ENCODE assay signal across 3 fruit fly cellular contexts in genomic region chr2L:14516360-14516759, dm6.
TF ChIP-seq lines count a peak whose summit lies in the region.

No protein-coding gene starts in this region.

- no peak for TF ChIP-seq CTCF in whole organism, embryonic (GFP tag; optimal IDR thresholded peaks at IDR 0.05; lab: Kevin White, UChicago)

TF ChIP-seq in whole organism, embryonic, 481 proteins besides CTCF, POLR2A, EP300 and RAD21:
- TF ChIP-seq Taf1 (GFP tag; IDR thresholded peaks at IDR 0.05; lab: Robert Waterston, UW) (no peak), jigr1 (GFP tag; IDR thresholded peaks at IDR 0.05; lab: Robert Waterston, UW) (no peak), ato (GFP tag; IDR thresholded peaks at IDR 0.05; lab: Robert Waterston, UW; ENCODE audit: partially characterized antibody) (no peak), sr (GFP tag; IDR thresholded peaks at IDR 0.05; lab: Robert Waterston, UW) (peak; percentile 67; the same call in 1 of the 3 replicates), CG6654 (GFP tag; optimal IDR thresholded peaks at IDR 0.05; lab: Kevin White, UChicago) (no peak), zfh2 (GFP tag; optimal IDR thresholded peaks at IDR 0.05; lab: Kevin White, UChicago) (no peak), Atf-2 (GFP tag; optimal IDR thresholded peaks at IDR 0.05; lab: Kevin White, UChicago) (no peak), twi (tag; optimal IDR thresholded peaks at IDR 0.05; lab: Kevin White, UChicago) (no peak)

TF ChIP-seq in whole organism, prepupa, 60 proteins besides CTCF, POLR2A, EP300 and RAD21:
- TF ChIP-seq Eip78C (GFP tag; lab: Kevin White, UChicago) (peak; percentile 40), CG3919 (GFP tag; optimal IDR thresholded peaks at IDR 0.05; lab: Kevin White, UChicago) (no peak), eg (GFP tag; IDR thresholded peaks at IDR 0.05; lab: Robert Waterston, UW) (no peak), svp (GFP tag; lab: Kevin White, UChicago) (peak; percentile 53), dsx (GFP tag; optimal IDR thresholded peaks at IDR 0.05; lab: Kevin White, UChicago; ENCODE audit: poor library complexity, severe bottlenecking) (peak; percentile 13), Ets96B (tag; optimal IDR thresholded peaks at IDR 0.05; lab: Kevin White, UChicago) (peak; percentile 26), fd59A (GFP tag; optimal IDR thresholded peaks at IDR 0.05; lab: Kevin White, UChicago) (no peak), CG8632 (GFP tag; optimal IDR thresholded peaks at IDR 0.05; lab: Kevin White, UChicago) (no peak), CG10631 (GFP tag; optimal IDR thresholded peaks at IDR 0.05; lab: Kevin White, UChicago) (no peak), CG31627 (GFP tag; optimal IDR thresholded peaks at IDR 0.05; lab: Kevin White, UChicago) (no peak), CG6854 (GFP tag; optimal IDR thresholded peaks at IDR 0.05; lab: Kevin White, UChicago) (no peak)

TF ChIP-seq in whole organism, pupa, 21 proteins besides CTCF, POLR2A, EP300 and RAD21:
- TF ChIP-seq CG13204 (GFP tag; optimal IDR thresholded peaks at IDR 0.05; lab: Kevin White, UChicago) (no peak), CG4496 (GFP tag; IDR thresholded peaks at IDR 0.05; lab: Robert Waterston, UW) (peak; percentile 46; the same call in 2 of the 3 replicates), gl (tag; optimal IDR thresholded peaks at IDR 0.05; lab: Kevin White, UChicago) (peak; percentile 27), Pif1A (GFP tag; optimal IDR thresholded peaks at IDR 0.05; lab: Kevin White, UChicago) (peak; percentile 23), Pif1B (GFP tag; optimal IDR thresholded peaks at IDR 0.05; lab: Kevin White, UChicago) (peak; percentile 18), CG15710 (tag; optimal IDR thresholded peaks at IDR 0.05; lab: Kevin White, UChicago) (no peak)
